Worm (Caenorhabditis elegans) whole organism, young adult: ENCODE results near the gene C02F12.8.
A peak's percentile ranks its signal among the peaks of the same experiment; 100 is the strongest.

Experiments used
- B0019.2 ChIP-seq: fragments of 200-800 bp; sonication (Bioruptor generic); conservative IDR thresholded peaks from 2 replicates; pipeline ENCODE4 v1.3.6; 2022; ENCODE audit warnings: missing genetic modification reagents, missing genetic modification characterization, missing compliant biosample characterization
- F10E7.11 ChIP-seq: sonication (generic microtip); optimal IDR thresholded peaks from 2 replicates; lab custom pipeline; 2017; ENCODE audit warnings: mild to moderate bottlenecking, missing genetic modification characterization, moderate library complexity, missing compliant biosample characterization
- F37B4.10 ChIP-seq: fragments of 200-800 bp; sonication (Bioruptor generic); IDR thresholded peaks from 2 replicates; pipeline ENCODE4 v1.3.6; 2022; ENCODE audit warnings: missing genetic modification characterization, missing compliant biosample characterization
- K12H6.12 ChIP-seq: fragments of 200-800 bp; sonication (Bioruptor generic); optimal IDR thresholded peaks from 2 replicates; lab custom pipeline; 2018; ENCODE audit warnings: mild to moderate bottlenecking, missing genetic modification characterization, missing compliant biosample characterization
- T26A5.8 ChIP-seq: sonication (generic microtip); optimal IDR thresholded peaks from 2 replicates; lab custom pipeline; 2016; ENCODE audit warnings: missing genetic modification characterization, missing compliant biosample characterization
- Y53F4B.3 ChIP-seq: fragments of 200-800 bp; sonication (Bioruptor generic); IDR thresholded peaks from 2 replicates; pipeline ENCODE4 v1.3.6; 2022; ENCODE audit warnings: missing genetic modification reagents, missing genetic modification characterization, missing compliant biosample characterization
- ZK185.1 ChIP-seq: sonication (generic microtip); optimal IDR thresholded peaks from 2 replicates; lab custom pipeline; 2016; ENCODE audit warnings: mild to moderate bottlenecking, missing genetic modification characterization, missing compliant biosample characterization; ENCODE audit not compliant: poor library complexity, severe bottlenecking
- atf-7 ChIP-seq: sonication (generic microtip); optimal IDR thresholded peaks from 2 replicates; lab custom pipeline; 2017; ENCODE audit warnings: mild to moderate bottlenecking, missing genetic modification characterization, missing compliant biosample characterization
- attf-3 ChIP-seq: fragments of 200-800 bp; sonication (Bioruptor generic); conservative IDR thresholded peaks from 2 replicates; pipeline ENCODE4 v1.3.6; 2022; ENCODE audit warnings: missing genetic modification reagents, missing genetic modification characterization, missing compliant biosample characterization
- attf-6 ChIP-seq: fragments of 200-800 bp; sonication (Bioruptor generic); IDR thresholded peaks from 2 replicates; pipeline ENCODE4 v1.3.6; 2022; ENCODE audit warnings: missing genetic modification reagents, missing genetic modification characterization, missing compliant biosample characterization
- bed-1 ChIP-seq: fragments of 200-800 bp; sonication (Bioruptor generic); IDR thresholded peaks from 2 replicates; pipeline ENCODE4 v1.3.6; 2022; ENCODE audit warnings: missing genetic modification reagents, missing genetic modification characterization, missing compliant biosample characterization
- cebp-1 ChIP-seq, 2 experiments: fragments of 200-800 bp in 1 of 2; sonication (Bioruptor generic) in 1 of 2; sonication (generic microtip) in 1 of 2; IDR thresholded peaks in 1 of 2; optimal IDR thresholded peaks in 1 of 2; 2 replicates each; pipeline versions ENCODE4 v1.3.6 to Lab custom; 2017 to 2022; ENCODE audit warnings: missing compliant biosample characterization in 2 of 2, missing genetic modification characterization in 2 of 2, mild to moderate bottlenecking in 1 of 2, missing genetic modification reagents in 1 of 2, moderate library complexity in 1 of 2
- ceh-27 ChIP-seq: fragments of 200-800 bp; sonication (Bioruptor generic); optimal IDR thresholded peaks from 2 replicates; lab custom pipeline; 2018; ENCODE audit warnings: mild to moderate bottlenecking, missing genetic modification characterization, moderate library complexity, missing compliant biosample characterization
- ceh-40 ChIP-seq: fragments of 200-800 bp; sonication (Bioruptor generic); IDR thresholded peaks from 2 replicates; pipeline ENCODE4 v1.3.6; 2022; ENCODE audit warnings: missing genetic modification characterization, missing compliant biosample characterization
- chd-7 ChIP-seq: sonication (generic microtip); optimal IDR thresholded peaks from 2 replicates; lab custom pipeline; 2016; ENCODE audit warnings: mild to moderate bottlenecking, missing genetic modification characterization, moderate library complexity, missing compliant biosample characterization
- dox-1 ChIP-seq: fragments of 200-800 bp; sonication (Bioruptor generic); IDR thresholded peaks from 2 replicates; pipeline ENCODE4 v1.3.6; 2022; ENCODE audit warnings: missing genetic modification reagents, missing genetic modification characterization, missing compliant biosample characterization
- efl-1 ChIP-seq: fragments of 150-350 bp; optimal IDR thresholded peaks from 2 replicates; lab custom pipeline; 2014; ENCODE audit warnings: missing biosample characterization, missing genetic modification reagents, missing genetic modification characterization
- egl-18 ChIP-seq: fragments of 200-800 bp; sonication (Bioruptor generic); IDR thresholded peaks from 2 replicates; pipeline ENCODE4 v1.3.6; 2022; ENCODE audit warnings: missing genetic modification reagents, missing genetic modification characterization, missing compliant biosample characterization
- egrh-3 ChIP-seq: fragments of 200-800 bp; sonication (Bioruptor generic); IDR thresholded peaks from 2 replicates; pipeline ENCODE4 v1.3.6; 2022; ENCODE audit warnings: missing genetic modification reagents, missing genetic modification characterization, missing compliant biosample characterization
- ets-4 ChIP-seq: fragments of 200-800 bp; sonication (Bioruptor generic); optimal IDR thresholded peaks from 2 replicates; lab custom pipeline; 2018; ENCODE audit warnings: mild to moderate bottlenecking, missing genetic modification characterization, missing compliant biosample characterization
- hlh-12 ChIP-seq: sonication (generic microtip); optimal IDR thresholded peaks from 2 replicates; lab custom pipeline; 2016; ENCODE audit warnings: missing genetic modification characterization, missing compliant biosample characterization
- let-607 ChIP-seq, 2 experiments: fragments of 200-800 bp in 1 of 2; sonication (Bioruptor generic) in 1 of 2; sonication (generic microtip) in 1 of 2; optimal IDR thresholded peaks; 2 replicates each; lab custom pipeline; 2016 to 2018; ENCODE audit warnings: mild to moderate bottlenecking in 2 of 2, missing compliant biosample characterization in 2 of 2, missing genetic modification characterization in 2 of 2, moderate library complexity in 2 of 2, missing genotype in 1 of 2
- lin-40 ChIP-seq: sonication (generic microtip); optimal IDR thresholded peaks from 2 replicates; lab custom pipeline; 2016; ENCODE audit warnings: missing genetic modification characterization, mild to moderate bottlenecking, missing compliant biosample characterization, missing genotype, missing genetic modification reagents
- lin-54 ChIP-seq: fragments of 200-800 bp; sonication (Bioruptor generic); optimal IDR thresholded peaks from 2 replicates; lab custom pipeline; 2018; ENCODE audit warnings: mild to moderate bottlenecking, missing genetic modification characterization, missing compliant biosample characterization
- lsy-27 ChIP-seq: sonication (generic microtip); optimal IDR thresholded peaks from 2 replicates; lab custom pipeline; 2017; ENCODE audit warnings: missing genetic modification characterization, mild to moderate bottlenecking, missing compliant biosample characterization, antibody characterized with exemption, missing genotype, borderline replicate concordance; ENCODE audit not compliant: insufficient read depth
- mcd-1 ChIP-seq: fragments of 200-800 bp; sonication (Bioruptor generic); IDR thresholded peaks from 2 replicates; pipeline ENCODE4 v1.3.6; 2022; ENCODE audit warnings: missing genetic modification reagents, missing genetic modification characterization, missing compliant biosample characterization
- nhr-80 ChIP-seq: sonication (generic microtip); optimal IDR thresholded peaks from 2 replicates; lab custom pipeline; 2016; ENCODE audit warnings: missing genetic modification characterization, missing compliant biosample characterization
- rec-8 ChIP-seq, 2 experiments: sonication (generic microtip); optimal IDR thresholded peaks; 2 replicates each; lab custom pipeline; 2016; ENCODE audit warnings: mild to moderate bottlenecking in 2 of 2, missing genetic modification characterization in 2 of 2, missing genetic modification reagents in 2 of 2, missing genotype in 2 of 2, missing biosample characterization in 1 of 2, missing compliant biosample characterization in 1 of 2, moderate library complexity in 1 of 2
- rpc-1 ChIP-seq, 2 experiments: fragments of 150-350 bp in 1 of 2; sonication (generic microtip) in 1 of 2; optimal IDR thresholded peaks; 2 replicates each; lab custom pipeline; 2014 to 2018; ENCODE audit warnings: missing biosample characterization in 1 of 2, missing genetic modification characterization in 1 of 2, missing genetic modification reagents in 1 of 2, missing genotype in 1 of 2
- snpc-3.4 ChIP-seq: sonication (generic microtip); optimal IDR thresholded peaks from 2 replicates; lab custom pipeline; 2017; ENCODE audit warnings: missing genetic modification characterization, mild to moderate bottlenecking, missing compliant biosample characterization, antibody characterized with exemption, moderate library complexity, missing genotype, missing genetic modification reagents
- tbp1 ChIP-seq: fragments of 200-800 bp; sonication (Bioruptor generic); optimal IDR thresholded peaks from 2 replicates; lab custom pipeline; 2018; ENCODE audit warnings: mild to moderate bottlenecking, missing genetic modification characterization, missing compliant biosample characterization
- zfh-2 ChIP-seq: fragments of 200-800 bp; sonication (Bioruptor generic); conservative IDR thresholded peaks from 2 replicates; pipeline ENCODE4 v1.3.6; 2022; ENCODE audit warnings: missing genetic modification reagents, missing genetic modification characterization, missing compliant biosample characterization
- ztf-18 ChIP-seq: sonication (generic microtip); optimal IDR thresholded peaks from 2 replicates; lab custom pipeline; 2016; ENCODE audit warnings: missing genotype, mild to moderate bottlenecking, missing genetic modification characterization, missing compliant biosample characterization
- ztf-26 ChIP-seq: sonication (generic microtip); optimal IDR thresholded peaks from 2 replicates; lab custom pipeline; 2017; ENCODE audit warnings: missing genetic modification characterization, missing compliant biosample characterization
- ztf-3 ChIP-seq: fragments of 200-800 bp; sonication (Bioruptor generic); optimal IDR thresholded peaks from 2 replicates; lab custom pipeline; 2018; ENCODE audit warnings: mild to moderate bottlenecking, missing genetic modification characterization, missing compliant biosample characterization

The C02F12.8 gene

ce11 chrX:3680544-3681214 is 12.4 kb downstream of the C02F12.8 start, which contains the start of gene tsp-17 (continued):
- TF ChIP-seq B0019.2 (GFP tag; lab: Robert Waterston, UW) = no peak
- TF ChIP-seq attf-6 = no peak
- TF ChIP-seq, all 124 proteins: peak for 0

ce11 chrX:3678507-3679175 is 14.4 kb downstream of the C02F12.8 start, which contains the start of gene tag-52:
Gene tag-52, minus strand, starts transcription at chrX:3678557.
- TF ChIP-seq let-607 (tag; optimal IDR thresholded peaks at IDR 0.05; lab: Kevin White, UChicago) (no peak), ets-4 (no peak), Y53F4B.3 (no peak), hlh-12 (tag; lab: Kevin White, UChicago) (no peak), egrh-3 (GFP tag; lab: Robert Waterston, UW) (no peak), T26A5.8 (tag; lab: Kevin White, UChicago) (no peak), ztf-3 (GFP tag; lab: Kevin White, UChicago) (no peak), atf-7 (peak; percentile 8), lsy-27 (no peak), F10E7.11 (tag; lab: Kevin White, UChicago) (no peak), F37B4.10 (GFP tag; lab: Robert Waterston, UW) (no peak), bed-1 (GFP tag; lab: Robert Waterston, UW) (no peak), tbp1 (GFP tag; lab: Kevin White, UChicago) (no peak), ZK185.1 (tag; lab: Kevin White, UChicago) (no peak), ceh-27 (GFP tag; lab: Kevin White, UChicago) (peak; percentile 68), ceh-40 (GFP tag; lab: Robert Waterston, UW) (no peak), mcd-1 (GFP tag; lab: Robert Waterston, UW) (peak; percentile 72), lin-40 (tag; lab: Kevin White, UChicago) (no peak), chd-7 (tag; lab: Kevin White, UChicago) (peak; percentile 58), nhr-80 (tag; lab: Kevin White, UChicago) (peak; percentile 54), egl-18 (GFP tag; lab: Robert Waterston, UW) (no peak), attf-3 (GFP tag; lab: Robert Waterston, UW) (no peak), efl-1 (GFP tag; lab: Kevin White, UChicago) (peak; percentile 20), ztf-26 (tag; lab: Kevin White, UChicago) (peak; percentile 21), lin-54 (peak; percentile 24), cebp-1 (GFP tag; IDR thresholded peaks at IDR 0.05; lab: Robert Waterston, UW) (no peak), cebp-1 (tag; optimal IDR thresholded peaks at IDR 0.05; lab: Kevin White, UChicago) (no peak), ztf-18 (no peak), snpc-3.4 (tag; lab: Kevin White, UChicago) (no peak), zfh-2 (peak; percentile 66), K12H6.12 (peak; percentile 57), dox-1 (GFP tag; lab: Robert Waterston, UW) (peak; percentile 48; the same call in 1 of the 2 replicates), rpc-1 (optimal IDR thresholded peaks at IDR 0.05; lab: Kevin White, UChicago) (no peak), rpc-1 (tag; optimal IDR thresholded peaks at IDR 0.05; lab: Kevin White, UChicago) (no peak), rec-8 (tag; optimal IDR thresholded peaks at IDR 0.05; lab: Kevin White, UChicago) (no peak)
- TF ChIP-seq, all 124 proteins: peak for 11
